Fruit fly (Drosophila melanogaster): Measurements from ENCODE around the gene CG14053.

Gene CG14053

dm6 chrX:2213759-2214406 is 20.2 kb upstream of the CG14053 start, which contains the start of gene SmydA-8:
Gene SmydA-8 (minus strand): TSS chrX:2213809.
- TF ChIP-seq CG15269 (tag; optimal IDR thresholded peaks at IDR 0.05) (no peak), CG6175 (GFP tag; IDR thresholded peaks at IDR 0.05) (no peak), Drgx (GFP tag; IDR thresholded peaks at IDR 0.05) (no peak), CG12942 (GFP tag; optimal IDR thresholded peaks at IDR 0.05) (no peak), Camta (GFP tag; optimal IDR thresholded peaks at IDR 0.05) (no peak), hbn (GFP tag; IDR thresholded peaks at IDR 0.05; ENCODE audit: partially characterized antibody) (no peak), CG13287 (GFP tag; IDR thresholded peaks at IDR 0.05; ENCODE audit: partially characterized antibody) (0 out of 2 replicates have a peak, but pooled peaks have one; percentile 13), fu2 (GFP tag; optimal IDR thresholded peaks at IDR 0.05) (no peak), dmrt11E (tag; optimal IDR thresholded peaks at IDR 0.05) (no peak), Pdp1 (GFP tag; optimal IDR thresholded peaks at IDR 0.05) (peak in 1 of 2 experiments; percentile 66), hkb (optimal IDR thresholded peaks at IDR 0.05) (no peak), hkb (GFP tag; IDR thresholded peaks at IDR 0.05) (0 out of 2 replicates have a peak, but pooled peaks have one; percentile 10), CG7372 (GFP tag; IDR thresholded peaks at IDR 0.05) (peak; percentile 89), CG4282 (GFP tag; optimal IDR thresholded peaks at IDR 0.05) (no peak), Med (GFP tag) (peak; percentile 27), Deaf1 (tag; optimal IDR thresholded peaks at IDR 0.05) (peak; percentile 51), peb (GFP tag; IDR thresholded peaks at IDR 0.05) (no peak), CG12236 (GFP tag; optimal IDR thresholded peaks at IDR 0.05) (no peak), CG9437 (GFP tag; optimal IDR thresholded peaks at IDR 0.05) (peak; percentile 98), crp (GFP tag; optimal IDR thresholded peaks at IDR 0.05) (no peak), CG9609 (GFP tag; optimal IDR thresholded peaks at IDR 0.05) (no peak), CG18262 (tag; optimal IDR thresholded peaks at IDR 0.05) (no peak), phol (tag; optimal IDR thresholded peaks at IDR 0.05) (no peak), CG3726 (GFP tag; IDR thresholded peaks at IDR 0.05) (no peak), sens (GFP tag) (peak; percentile 19), CG12769 (tag; optimal IDR thresholded peaks at IDR 0.05) (peak; percentile 6), CG10979 (tag; optimal IDR thresholded peaks at IDR 0.05) (peak; percentile 57)

dm6 chrX:2212327-2212820 is 18.7 kb upstream of the CG14053 start:
- TF ChIP-seq Med (GFP tag) (peak; percentile 25), CG11504 (tag; optimal IDR thresholded peaks at IDR 0.05) (peak; percentile 6), gsb-n (tag; optimal IDR thresholded peaks at IDR 0.05) (no peak), Blimp-1 (GFP tag; optimal IDR thresholded peaks at IDR 0.05) (peak; percentile 14)

- TF ChIP-seq CG12219 (GFP tag; optimal IDR thresholded peaks at IDR 0.05): no peak
- TF ChIP-seq Sox102F (GFP tag; optimal IDR thresholded peaks at IDR 0.05): peak; percentile 35
- TF ChIP-seq CG12236 (GFP tag; optimal IDR thresholded peaks at IDR 0.05): no peak
- no peak for TF ChIP-seq CG17359 (tag; optimal IDR thresholded peaks at IDR 0.05)
- TF ChIP-seq Ptx1 (GFP tag; IDR thresholded peaks at IDR 0.05): peak; percentile 65
- no peak for TF ChIP-seq hkb (optimal IDR thresholded peaks at IDR 0.05)
- TF ChIP-seq hkb (GFP tag; IDR thresholded peaks at IDR 0.05): peak; percentile 47; the same call in 1 of the 2 replicates
- peak; percentile 8 for TF ChIP-seq D19B (GFP tag; optimal IDR thresholded peaks at IDR 0.05)
- TF ChIP-seq sqz (GFP tag; optimal IDR thresholded peaks at IDR 0.05): no peak
- TF ChIP-seq D19A (tag; optimal IDR thresholded peaks at IDR 0.05): no peak
- 0 out of 2 replicates have a peak, but pooled peaks have one; percentile 27 for TF ChIP-seq CG4404 (GFP tag; IDR thresholded peaks at IDR 0.05)
- TF ChIP-seq CG9215 (GFP tag; IDR thresholded peaks at IDR 0.05): 0 out of 2 replicates have a peak, but pooled peaks have one; percentile 10
- peak in 1 of 2 experiments; percentile 11 for TF ChIP-seq Hr51 (GFP tag; optimal IDR thresholded peaks at IDR 0.05)
- TF ChIP-seq CG15479 (GFP tag; optimal IDR thresholded peaks at IDR 0.05): no peak
- no peak for TF ChIP-seq chn (GFP tag; optimal IDR thresholded peaks at IDR 0.05)
- TF ChIP-seq eyg (GFP tag; optimal IDR thresholded peaks at IDR 0.05): no peak
- no peak for TF ChIP-seq Fer2 (tag; optimal IDR thresholded peaks at IDR 0.05)
- TF ChIP-seq CG4328 (GFP tag; optimal IDR thresholded peaks at IDR 0.05): no peak
- TF ChIP-seq Hr3 (GFP tag; optimal IDR thresholded peaks at IDR 0.05): no peak
Observed at dm6 chrX:2208641-2209241, 15.0 kb upstream of the CG14053 start.
